Worm (Caenorhabditis elegans) whole organism, L2 larva: ENCODE data around the gene egl-13.
A peak's percentile ranks its signal among the peaks of the same experiment; 100 is the strongest.

Experiments
- F13H6.1 ChIP-seq: sonication (generic microtip); optimal IDR thresholded peaks from 2 replicates; lab custom pipeline; 2016; ENCODE audit warnings: missing genetic modification characterization, missing compliant biosample characterization
- R02D3.7 ChIP-seq: fragments of 150-350 bp; optimal IDR thresholded peaks from 2 replicates; lab custom pipeline; 2014; ENCODE audit warnings: missing biosample characterization, missing genetic modification characterization
- ama-1 ChIP-seq: fragments of 150-350 bp; optimal IDR thresholded peaks from 2 replicates; lab custom pipeline; 2018; ENCODE audit warnings: inconsistent platforms
- dmd-4 ChIP-seq: sonication (generic microtip); optimal IDR thresholded peaks from 2 replicates; lab custom pipeline; 2017; ENCODE audit warnings: missing biosample characterization, missing genetic modification characterization
- elt-1 ChIP-seq: fragments of 150-350 bp; optimal IDR thresholded peaks from 2 replicates; lab custom pipeline; 2014; ENCODE audit warnings: missing biosample characterization, missing genetic modification characterization
- lin-39 ChIP-seq: fragments of 150-350 bp; optimal IDR thresholded peaks from 2 replicates; lab custom pipeline; 2014; ENCODE audit warnings: missing biosample characterization, missing genetic modification reagents, missing genetic modification characterization
- nhr-11 ChIP-seq: fragments of 150-350 bp; optimal IDR thresholded peaks from 2 replicates; lab custom pipeline; 2014; ENCODE audit warnings: missing biosample characterization, missing genetic modification characterization
- nhr-12 ChIP-seq: fragments of 150-350 bp; optimal IDR thresholded peaks from 2 replicates; lab custom pipeline; 2014; ENCODE audit warnings: missing biosample characterization, missing genetic modification characterization
- nhr-23 ChIP-seq: fragments of 150-350 bp; optimal IDR thresholded peaks from 2 replicates; lab custom pipeline; 2014; ENCODE audit warnings: missing biosample characterization, missing genetic modification reagents, missing genetic modification characterization
- nhr-6 ChIP-seq: fragments of 150-350 bp; optimal IDR thresholded peaks from 2 replicates; lab custom pipeline; 2014; ENCODE audit warnings: missing biosample characterization, missing genetic modification characterization
- unc-62 ChIP-seq: fragments of 150-350 bp; optimal IDR thresholded peaks from 2 replicates; lab custom pipeline; 2014; ENCODE audit warnings: missing biosample characterization, missing genetic modification reagents, missing genetic modification characterization
- ztf-11 ChIP-seq: sonication (generic microtip); optimal IDR thresholded peaks from 2 replicates; lab custom pipeline; 2017; ENCODE audit warnings: missing biosample characterization, missing genetic modification characterization

ce11 chrX:5628432-5628977 lies 35.1 kb upstream of the egl-13 start:
- no peak for TF ChIP-seq lin-39 (tag; lab: Kevin White, UChicago)
- TF ChIP-seq unc-62 (GFP tag; lab: Kevin White, UChicago): no peak
- TF ChIP-seq nhr-11 (tag; lab: Kevin White, UChicago): no peak
- TF ChIP-seq elt-1 (tag; lab: Kevin White, UChicago): no peak
- no peak for TF ChIP-seq dmd-4
- TF ChIP-seq nhr-6: no peak
- no peak for TF ChIP-seq R02D3.7 (tag; lab: Kevin White, UChicago)
- no peak for TF ChIP-seq ama-1 (lab: Kevin White, UChicago)
- peak; percentile 5 for TF ChIP-seq F13H6.1 (tag; lab: Kevin White, UChicago)
- no peak for TF ChIP-seq nhr-12 (tag; lab: Kevin White, UChicago)
- TF ChIP-seq ztf-11 (tag; lab: Kevin White, UChicago): no peak
- TF ChIP-seq nhr-23 (tag; lab: Kevin White, UChicago): no peak
